Worm (Caenorhabditis elegans) whole organism, mixed stage, embryonic: ENCODE measurements around the gene pro-1.
A peak's percentile ranks its signal among the peaks of the same experiment; 100 is the strongest.

Source experiments
- M03D4.4 ChIP-seq: sonication (generic microtip); optimal IDR thresholded peaks from 2 replicates; lab custom pipeline; 2017; ENCODE audit warnings: mild to moderate bottlenecking, missing genetic modification characterization, missing compliant biosample characterization
- ceh-39 ChIP-seq: fragments of 150-350 bp; optimal IDR thresholded peaks from 2 replicates; lab custom pipeline; 2014; ENCODE audit warnings: missing biosample characterization, missing genetic modification characterization
- ceh-43 ChIP-seq: fragments of 200-800 bp; sonication (Bioruptor generic); optimal IDR thresholded peaks from 2 replicates; lab custom pipeline; 2018; ENCODE audit warnings: mild to moderate bottlenecking, missing genetic modification characterization, moderate library complexity, missing compliant biosample characterization
- ceh-83 ChIP-seq: fragments of 200-800 bp; sonication (Bioruptor generic); optimal IDR thresholded peaks from 2 replicates; lab custom pipeline; 2018; ENCODE audit warnings: mild to moderate bottlenecking, missing genetic modification characterization, missing compliant biosample characterization
- ces-1 ChIP-seq: fragments of 150-350 bp; optimal IDR thresholded peaks from 2 replicates; lab custom pipeline; 2014; ENCODE audit warnings: missing biosample characterization, missing genetic modification reagents, missing genetic modification characterization
- drap-1 ChIP-seq: fragments of 200-800 bp; sonication (Bioruptor generic); optimal IDR thresholded peaks from 3 replicates; lab custom pipeline; 2018; ENCODE audit warnings: mild to moderate bottlenecking, missing genetic modification characterization, missing compliant biosample characterization
- elt-1 ChIP-seq: sonication (generic microtip); optimal IDR thresholded peaks from 2 replicates; lab custom pipeline; 2017; ENCODE audit warnings: missing genetic modification characterization, mild to moderate bottlenecking, missing compliant biosample characterization, antibody characterized with exemption, moderate library complexity, borderline replicate concordance; ENCODE audit not compliant: insufficient read depth
- elt-3 ChIP-seq: fragments of 150-350 bp; optimal IDR thresholded peaks from 2 replicates; lab custom pipeline; 2014; ENCODE audit warnings: missing biosample characterization, missing genetic modification characterization
- hlh-1 ChIP-seq: fragments of 150-350 bp; optimal IDR thresholded peaks from 2 replicates; lab custom pipeline; 2014; ENCODE audit warnings: missing biosample characterization, missing genetic modification reagents, missing genetic modification characterization
- lin-13 ChIP-seq: fragments of 150-350 bp; optimal IDR thresholded peaks from 2 replicates; lab custom pipeline; 2014; ENCODE audit warnings: missing biosample characterization, missing genetic modification characterization
- lsy-2 ChIP-seq: fragments of 150-350 bp; optimal IDR thresholded peaks from 2 replicates; lab custom pipeline; 2014; ENCODE audit warnings: missing biosample characterization, missing genetic modification characterization
- mep-1 ChIP-seq: fragments of 150-350 bp; optimal IDR thresholded peaks from 2 replicates; lab custom pipeline; 2017; ENCODE audit warnings: missing biosample characterization, missing genetic modification reagents, missing genetic modification characterization, inconsistent platforms
- mls-2 ChIP-seq: sonication (generic microtip); optimal IDR thresholded peaks from 2 replicates; lab custom pipeline; 2016; ENCODE audit warnings: mild to moderate bottlenecking, missing genetic modification characterization, moderate library complexity, missing compliant biosample characterization
- nhr-12 ChIP-seq: fragments of 150-350 bp; optimal IDR thresholded peaks from 2 replicates; lab custom pipeline; 2014; ENCODE audit warnings: missing biosample characterization, missing genetic modification characterization
- nhr-237 ChIP-seq: fragments of 150-350 bp; optimal IDR thresholded peaks from 2 replicates; lab custom pipeline; 2014; ENCODE audit warnings: missing biosample characterization, missing genetic modification characterization
- nhr-28 ChIP-seq: fragments of 150-350 bp; optimal IDR thresholded peaks from 2 replicates; lab custom pipeline; 2014; ENCODE audit warnings: missing biosample characterization, missing genetic modification characterization
- nhr-76 ChIP-seq: sonication (generic microtip); optimal IDR thresholded peaks from 2 replicates; lab custom pipeline; 2017; ENCODE audit warnings: missing biosample characterization, missing genetic modification characterization
- pha-4 ChIP-seq: fragments of 150-350 bp; optimal IDR thresholded peaks from 2 replicates; lab custom pipeline; 2018; ENCODE audit warnings: missing biosample characterization, missing genetic modification reagents, missing genetic modification characterization
- sem-2 ChIP-seq: fragments of 200-800 bp; sonication (Bioruptor generic); optimal IDR thresholded peaks from 2 replicates; lab custom pipeline; 2018; ENCODE audit warnings: mild to moderate bottlenecking, missing genetic modification characterization, missing compliant biosample characterization
- sptf-1 ChIP-seq: sonication (generic microtip); optimal IDR thresholded peaks from 2 replicates; lab custom pipeline; 2017; ENCODE audit warnings: mild to moderate bottlenecking, missing genetic modification characterization, moderate library complexity, missing compliant biosample characterization
- tbx-8 ChIP-seq: fragments of 200-800 bp; sonication (Bioruptor generic); optimal IDR thresholded peaks from 2 replicates; lab custom pipeline; 2018; ENCODE audit warnings: mild to moderate bottlenecking, missing genetic modification characterization, moderate library complexity, missing compliant biosample characterization
- unc-120 ChIP-seq: sonication (generic microtip); optimal IDR thresholded peaks from 2 replicates; lab custom pipeline; 2017; ENCODE audit warnings: missing genetic modification characterization, missing compliant biosample characterization; ENCODE audit not compliant: poor library complexity, severe bottlenecking
- unc-39 ChIP-seq: fragments of 150-350 bp; optimal IDR thresholded peaks from 2 replicates; lab custom pipeline; 2014; ENCODE audit warnings: missing biosample characterization, missing genetic modification characterization
- unc-62 ChIP-seq: fragments of 150-350 bp; optimal IDR thresholded peaks from 2 replicates; lab custom pipeline; 2014; ENCODE audit warnings: missing biosample characterization, missing genetic modification reagents, missing genetic modification characterization
- zip-8 ChIP-seq: fragments of 150-350 bp; optimal IDR thresholded peaks from 2 replicates; lab custom pipeline; 2014; ENCODE audit warnings: missing biosample characterization, missing genetic modification characterization
- ztf-11 ChIP-seq: fragments of 150-350 bp; optimal IDR thresholded peaks from 2 replicates; lab custom pipeline; 2014; ENCODE audit warnings: missing biosample characterization, missing genetic modification characterization

Gene pro-1

ce11 chrII:10546784-10547087 lies 4.9 kb upstream of the pro-1 start:
- TF ChIP-seq lin-13 (tag; lab: Kevin White, UChicago) = no peak
- TF ChIP-seq elt-1 (tag; lab: Kevin White, UChicago) = no peak
- TF ChIP-seq zip-8 (tag; lab: Kevin White, UChicago) = no peak
- TF ChIP-seq nhr-12 (tag; lab: Kevin White, UChicago) = no peak
- no peak for TF ChIP-seq mep-1 (tag; lab: Kevin White, UChicago)
- no peak for TF ChIP-seq unc-39 (tag; lab: Kevin White, UChicago)
- TF ChIP-seq unc-62 = peak; percentile 76
- TF ChIP-seq pha-4 (tag; lab: Kevin White, UChicago) = no peak
- TF ChIP-seq sptf-1 (tag; lab: Kevin White, UChicago) = no peak

ce11 chrII:10545924-10546783 lies 4.4 kb upstream of the pro-1 start:
- TF ChIP-seq elt-1 (tag; lab: Kevin White, UChicago) = no peak

- TF ChIP-seq nhr-12 (tag; lab: Kevin White, UChicago) (no peak), ztf-11 (no peak), unc-39 (tag; lab: Kevin White, UChicago) (no peak), ceh-43 (no peak), sptf-1 (tag; lab: Kevin White, UChicago) (no peak), ces-1 (GFP tag; lab: Kevin White, UChicago) (no peak), ceh-39 (tag; lab: Kevin White, UChicago) (no peak), sem-2 (GFP tag; lab: Kevin White, UChicago) (peak; percentile 17), nhr-237 (tag; lab: Kevin White, UChicago) (no peak), tbx-8 (GFP tag; lab: Kevin White, UChicago) (peak; percentile 10), mep-1 (tag; lab: Kevin White, UChicago) (no peak)
These were observed 3.4 kb upstream of the pro-1 start for ce11 chrII:10545213-10545612.

- TF ChIP-seq lin-13 (tag; lab: Kevin White, UChicago) (no peak), nhr-76 (tag; lab: Kevin White, UChicago) (no peak), mls-2 (tag; lab: Kevin White, UChicago) (no peak), pha-4 (tag; lab: Kevin White, UChicago) (no peak), ceh-43 (no peak), nhr-28 (tag; lab: Kevin White, UChicago) (no peak), drap-1 (GFP tag; lab: Kevin White, UChicago) (no peak), M03D4.4 (tag; lab: Kevin White, UChicago) (no peak)
- TF ChIP-seq, all 35 proteins: peak for 0
These were observed 2.6 kb upstream of the pro-1 start for ce11 chrII:10544374-10544908.

ce11 chrII:10543457-10544137 lies 1.8 kb upstream of the pro-1 start:
- TF ChIP-seq nhr-76 (tag; lab: Kevin White, UChicago) (no peak), drap-1 (GFP tag; lab: Kevin White, UChicago) (no peak), ceh-43 (no peak), unc-62 (no peak), ztf-11 (no peak), unc-120 (no peak), lin-13 (tag; lab: Kevin White, UChicago) (no peak), ceh-39 (tag; lab: Kevin White, UChicago) (no peak), mep-1 (tag; lab: Kevin White, UChicago) (no peak), elt-3 (tag; lab: Kevin White, UChicago) (no peak), hlh-1 (tag; lab: Kevin White, UChicago) (no peak), sem-2 (GFP tag; lab: Kevin White, UChicago) (no peak), unc-39 (tag; lab: Kevin White, UChicago) (no peak), mls-2 (tag; lab: Kevin White, UChicago) (no peak), nhr-12 (tag; lab: Kevin White, UChicago) (no peak), ceh-83 (no peak), sptf-1 (tag; lab: Kevin White, UChicago) (no peak), lsy-2 (tag; lab: Kevin White, UChicago) (no peak)
